Worm (Caenorhabditis elegans): ENCODE measurements around the gene hip-1.

DNA sequence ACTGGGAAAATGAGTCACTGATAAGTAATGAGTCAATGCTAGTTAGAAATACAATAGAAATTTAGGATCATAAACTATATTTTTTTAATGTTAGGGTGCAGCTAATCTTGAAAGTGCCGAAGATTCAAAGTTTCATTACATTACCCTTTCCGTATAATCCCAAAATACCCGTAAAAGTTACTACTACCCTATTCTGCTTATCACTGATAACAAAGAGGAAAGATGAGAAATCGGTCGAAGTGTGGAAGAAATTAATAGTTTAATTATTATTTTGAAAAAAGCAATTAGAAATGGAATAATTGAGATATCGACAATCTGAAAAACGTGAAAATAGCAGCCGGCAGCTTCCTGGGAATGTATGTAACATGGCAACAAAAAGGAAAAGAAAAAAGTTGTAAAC lies 15.4 kb downstream of the hip-1 start:
- TF ChIP-seq ama-1 (optimal IDR thresholded peaks at IDR 0.05) (no peak), hmg-4 (GFP tag; optimal IDR thresholded peaks at IDR 0.05) (no peak), aly-1 (tag; optimal IDR thresholded peaks at IDR 0.05) (no peak), hnd-1 (tag; optimal IDR thresholded peaks at IDR 0.05) (no peak), ceh-13 (GFP tag; optimal IDR thresholded peaks at IDR 0.05) (no peak), hmbx-1 (tag; optimal IDR thresholded peaks at IDR 0.05) (no peak), ceh-36 (tag; optimal IDR thresholded peaks at IDR 0.05) (no peak), flt-1 (GFP tag; IDR thresholded peaks at IDR 0.05) (no peak), B0310.2 (tag; optimal IDR thresholded peaks at IDR 0.05) (no peak), F13C5.2 (tag; optimal IDR thresholded peaks at IDR 0.05) (no peak), tbx-11 (GFP tag; IDR thresholded peaks at IDR 0.05) (no peak), scrt-1 (GFP tag; IDR thresholded peaks at IDR 0.05) (no peak), ets-7 (tag; optimal IDR thresholded peaks at IDR 0.05) (no peak)

All from whole organism, early embryonic.